Worm (Caenorhabditis elegans): ENCODE data around the gene mbk-1.

Gene mbk-1

DNA sequence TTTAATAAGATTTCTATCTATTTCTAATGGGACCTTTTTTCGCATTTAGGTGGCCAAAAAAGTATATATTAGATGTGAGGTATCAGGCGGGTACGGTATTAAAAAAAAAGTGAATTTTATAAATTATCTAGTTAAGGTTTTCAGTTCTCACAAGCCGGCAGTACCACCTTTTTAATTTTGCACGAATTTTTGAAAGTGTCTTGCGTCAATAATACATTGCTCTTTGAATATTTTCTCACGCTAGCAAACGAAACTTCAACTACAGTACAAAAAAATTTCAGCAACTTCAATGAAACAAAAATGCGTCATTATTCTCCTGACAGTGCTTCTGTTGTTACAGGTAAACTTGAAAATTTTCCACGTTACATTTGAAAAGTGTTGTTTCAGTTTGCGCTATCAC, 17.4 kb downstream of the mbk-1 start, which contains the start of gene F42D1.4:
Gene F42D1.4 (plus strand): TSS at position 301 of the 400 bp plus-strand sequence.
- TF ChIP-seq ces-1 (GFP tag; optimal IDR thresholded peaks at IDR 0.05) = no peak
- TF ChIP-seq lir-3 (tag; optimal IDR thresholded peaks at IDR 0.05) = no peak
- no peak for TF ChIP-seq set-16 (GFP tag; IDR thresholded peaks at IDR 0.05)
- no peak for TF ChIP-seq snpc-1.2 (GFP tag; IDR thresholded peaks at IDR 0.05)
- no peak for TF ChIP-seq nhr-102 (tag; optimal IDR thresholded peaks at IDR 0.05)
- no peak for TF ChIP-seq aha-1 (tag)
- no peak for TF ChIP-seq D1046.2 (GFP tag; IDR thresholded peaks at IDR 0.05)
- TF ChIP-seq lsy-2 (tag; optimal IDR thresholded peaks at IDR 0.05) = no peak
- no peak for TF ChIP-seq vab-7 (GFP tag; IDR thresholded peaks at IDR 0.05)
- TF ChIP-seq tag-97 (GFP tag; IDR thresholded peaks at IDR 0.05) = no peak
- no peak for TF ChIP-seq pha-4 (GFP tag; IDR thresholded peaks at IDR 0.05)
- no peak for TF ChIP-seq pha-4 (tag; optimal IDR thresholded peaks at IDR 0.05)
- TF ChIP-seq duxl-1 (tag; optimal IDR thresholded peaks at IDR 0.05; ENCODE audit: poor library complexity) = no peak

DNA sequence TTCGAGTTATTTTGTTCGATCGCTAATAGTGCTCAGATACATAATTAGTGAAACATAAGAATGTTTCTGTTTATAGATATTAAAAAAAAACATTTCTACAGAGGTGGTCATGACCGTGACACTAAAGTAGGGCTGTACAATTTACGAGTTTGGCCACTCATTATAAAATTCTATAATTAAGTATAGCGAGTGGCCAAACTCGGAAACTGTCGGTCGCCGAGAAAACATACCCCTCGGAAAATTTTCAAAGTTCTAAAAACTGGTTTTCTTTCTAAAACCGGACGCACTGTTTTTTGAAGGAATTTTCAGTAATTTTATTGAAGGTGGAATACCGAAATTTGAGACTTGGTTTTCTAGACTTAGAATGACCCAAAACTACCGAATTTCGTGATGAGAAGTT, 18.6 kb downstream of the mbk-1 start:
- TF ChIP-seq nhr-25 (tag; optimal IDR thresholded peaks at IDR 0.05; ENCODE audit: borderline replicate concordance, insufficient read depth) = no peak
- TF ChIP-seq set-16 (GFP tag; IDR thresholded peaks at IDR 0.05) = no peak
- no peak for TF ChIP-seq Y48G9A.11 (GFP tag; IDR thresholded peaks at IDR 0.05)
- TF ChIP-seq unc-62 (GFP tag; optimal IDR thresholded peaks at IDR 0.05 in 1 of 2) = no peak
- no peak for TF ChIP-seq unc-62 (tag; optimal IDR thresholded peaks at IDR 0.05)
- TF ChIP-seq nhr-102 (tag; optimal IDR thresholded peaks at IDR 0.05) = no peak
- no peak for TF ChIP-seq unc-130 (GFP tag; optimal IDR thresholded peaks at IDR 0.05)
- no peak for TF ChIP-seq lin-1 (GFP tag; IDR thresholded peaks at IDR 0.05)
- TF ChIP-seq ztf-7 (tag; optimal IDR thresholded peaks at IDR 0.05) = no peak
- no peak for TF ChIP-seq lir-3 (tag; optimal IDR thresholded peaks at IDR 0.05)
- TF ChIP-seq hif-1 (tag; optimal IDR thresholded peaks at IDR 0.05) = no peak
- TF ChIP-seq dmd-9 (GFP tag; IDR thresholded peaks at IDR 0.05) = no peak
- no peak for TF ChIP-seq Y5F2A.4 (GFP tag; optimal IDR thresholded peaks at IDR 0.05)

DNA sequence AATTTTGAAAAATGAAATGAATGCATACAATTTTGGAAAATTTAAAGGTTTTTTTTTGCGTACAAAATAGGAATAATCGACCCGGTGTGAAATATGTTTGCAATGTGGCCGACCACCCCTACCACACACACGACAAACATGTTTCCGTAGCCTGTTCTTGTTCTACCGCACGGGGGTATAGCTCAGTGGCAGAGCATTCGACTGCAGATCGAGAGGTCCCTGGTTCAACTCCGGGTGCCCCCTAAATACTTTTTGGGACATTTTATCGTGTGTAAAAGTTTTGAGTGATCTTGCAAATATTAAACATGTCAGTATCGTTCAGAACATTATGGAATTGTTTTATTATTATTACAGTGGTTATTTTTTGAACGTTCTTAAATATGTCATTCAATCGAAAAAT, 19.6 kb downstream of the mbk-1 start:
- TF ChIP-seq attf-4 (tag; optimal IDR thresholded peaks at IDR 0.05) = no peak
- TF ChIP-seq set-16 (GFP tag; IDR thresholded peaks at IDR 0.05) = no peak; the same call in 1 of the 2 replicates
- peak; percentile 86 for TF ChIP-seq saeg-2 (GFP tag; IDR thresholded peaks at IDR 0.05)
- TF ChIP-seq zfp-3 (GFP tag; conservative IDR thresholded peaks at IDR 0.05) = peak; percentile 66
- TF ChIP-seq pha-4 (GFP tag; IDR thresholded peaks at IDR 0.05) = peak; percentile 87
- no peak for TF ChIP-seq pha-4 (tag; optimal IDR thresholded peaks at IDR 0.05)
- no peak for TF ChIP-seq ama-1 (optimal IDR thresholded peaks at IDR 0.05)
- TF ChIP-seq ZK546.5 (tag; optimal IDR thresholded peaks at IDR 0.05) = no peak
- no peak for TF ChIP-seq zip-11 (GFP tag; IDR thresholded peaks at IDR 0.05)
- peak; percentile 68 for TF ChIP-seq duxl-1 (tag; optimal IDR thresholded peaks at IDR 0.05; ENCODE audit: poor library complexity)
- 0 out of 2 replicates have a peak, but pooled peaks have one; percentile 54 for TF ChIP-seq lin-1 (GFP tag; IDR thresholded peaks at IDR 0.05)
- TF ChIP-seq nhr-41 (GFP tag; IDR thresholded peaks at IDR 0.05) = 0 out of 2 replicates have a peak, but pooled peaks have one; percentile 55
- TF ChIP-seq mdl-1 (tag; optimal IDR thresholded peaks at IDR 0.05) = no peak
- TF ChIP-seq ceh-62 (tag; optimal IDR thresholded peaks at IDR 0.05) = no peak
- peak; percentile 22 for TF ChIP-seq T20F7.1 (GFP tag; optimal IDR thresholded peaks at IDR 0.05)
- TF ChIP-seq sdz-12 (GFP tag; optimal IDR thresholded peaks at IDR 0.05) = no peak
- no peak for TF ChIP-seq lin-15B (tag; optimal IDR thresholded peaks at IDR 0.05)
- no peak for TF ChIP-seq spr-3 (GFP tag; optimal IDR thresholded peaks at IDR 0.05)
- TF ChIP-seq Y75B8A.6 (GFP tag; IDR thresholded peaks at IDR 0.05) = no peak; the same call in 1 of the 2 replicates
- no peak for TF ChIP-seq aly-2 (tag; optimal IDR thresholded peaks at IDR 0.05)
- no peak for TF ChIP-seq zfp-2 (tag; optimal IDR thresholded peaks at IDR 0.05)
- TF ChIP-seq ZK337.2 (GFP tag; IDR thresholded peaks at IDR 0.05) = peak; percentile 30; the same call in 1 of the 2 replicates
- peak; percentile 39; the same call in 1 of the 2 replicates for TF ChIP-seq ceh-44 (GFP tag; IDR thresholded peaks at IDR 0.05)
- TF ChIP-seq skn-1 (tag; optimal IDR thresholded peaks at IDR 0.05) = no peak
- TF ChIP-seq ceh-20 (GFP tag; IDR thresholded peaks at IDR 0.05) = peak; percentile 67
- TF ChIP-seq fos-1 (tag; optimal IDR thresholded peaks at IDR 0.05) = no peak
- TF ChIP-seq nhr-77 (tag; optimal IDR thresholded peaks at IDR 0.05) = no peak
- peak; percentile 35 for TF ChIP-seq ztf-7 (tag; optimal IDR thresholded peaks at IDR 0.05)
- peak; percentile 36 for TF ChIP-seq F37D6.2 (tag; optimal IDR thresholded peaks at IDR 0.05)
- peak; percentile 62 for TF ChIP-seq Y5F2A.4 (GFP tag; optimal IDR thresholded peaks at IDR 0.05)
- TF ChIP-seq lin-29 (GFP tag; IDR thresholded peaks at IDR 0.05) = peak; percentile 64; the same call in 1 of the 2 replicates
- peak; percentile 80 for TF ChIP-seq F26F4.8 (GFP tag; conservative IDR thresholded peaks at IDR 0.05)
